Fruit fly (Drosophila melanogaster): ENCODE results near the gene CG11037.

Gene CG11037

dm6 chr3L:20929418-20929817, 31.8 kb downstream of the CG11037 start:
- TF ChIP-seq foxo (GFP tag; optimal IDR thresholded peaks at IDR 0.05) (no peak), Sp1 (GFP tag; optimal IDR thresholded peaks at IDR 0.05) (no peak), Hr83 (GFP tag; optimal IDR thresholded peaks at IDR 0.05; ENCODE audit: poor library complexity, severe bottlenecking) (no peak), jim (GFP tag; optimal IDR thresholded peaks at IDR 0.05) (no peak), CrebA (GFP tag; optimal IDR thresholded peaks at IDR 0.05; ENCODE audit: borderline replicate concordance) (no peak), fru (GFP tag; optimal IDR thresholded peaks at IDR 0.05) (no peak)

- TF ChIP-seq usp (GFP tag; optimal IDR thresholded peaks at IDR 0.05), result no peak
Measured at dm6 chr3L:20927526-20927925, 33.7 kb downstream of the CG11037 start, which contains the start of gene CG10589. Gene CG10589, plus strand, starts transcription at chr3L:20927826.

- no peak for TF ChIP-seq CG9705 (GFP tag; optimal IDR thresholded peaks at IDR 0.05)
- TF ChIP-seq pan (optimal IDR thresholded peaks at IDR 0.05), result no peak
- no peak for TF ChIP-seq sage (GFP tag; optimal IDR thresholded peaks at IDR 0.05)
- peak; percentile 34 for TF ChIP-seq ey (GFP tag; optimal IDR thresholded peaks at IDR 0.05)
- TF ChIP-seq woc (GFP tag; optimal IDR thresholded peaks at IDR 0.05), result peak; percentile 18
- TF ChIP-seq Hnf4 (GFP tag; optimal IDR thresholded peaks at IDR 0.05), result no peak
- TF ChIP-seq Mio (GFP tag; optimal IDR thresholded peaks at IDR 0.05), result no peak
- no peak for TF ChIP-seq Abd-B (GFP tag; optimal IDR thresholded peaks at IDR 0.05)
- no peak for TF ChIP-seq Dfd (GFP tag; optimal IDR thresholded peaks at IDR 0.05)
- TF ChIP-seq foxo (GFP tag; optimal IDR thresholded peaks at IDR 0.05), result peak in 1 of 2 experiments; percentile 30
- no peak for TF ChIP-seq CrebA (GFP tag; optimal IDR thresholded peaks at IDR 0.05; ENCODE audit: borderline replicate concordance)
- peak; percentile 6 for TF ChIP-seq fru (GFP tag; optimal IDR thresholded peaks at IDR 0.05)
- peak; percentile 30 for TF ChIP-seq rgr (GFP tag; optimal IDR thresholded peaks at IDR 0.05)
- no peak for TF ChIP-seq dmrt93B (GFP tag; optimal IDR thresholded peaks at IDR 0.05)
- TF ChIP-seq sv (GFP tag; optimal IDR thresholded peaks at IDR 0.05), result no peak
- TF ChIP-seq GATAd (GFP tag; optimal IDR thresholded peaks at IDR 0.05), result no peak
- no peak for TF ChIP-seq h (GFP tag; optimal IDR thresholded peaks at IDR 0.05)
- no peak for TF ChIP-seq jim (GFP tag; optimal IDR thresholded peaks at IDR 0.05)
- TF ChIP-seq dl (GFP tag; optimal IDR thresholded peaks at IDR 0.05; ENCODE audit: insufficient read depth in 1 of 2, partially characterized antibody in 2 of 2), result no peak
Measured at dm6 chr3L:20923030-20923591, 38.1 kb downstream of the CG11037 start.

dm6 chr3L:20922279-20922830, 38.8 kb downstream of the CG11037 start:
- no peak for TF ChIP-seq usp (GFP tag; optimal IDR thresholded peaks at IDR 0.05)
- TF ChIP-seq Abd-B (GFP tag; optimal IDR thresholded peaks at IDR 0.05), result no peak
- no peak for TF ChIP-seq N (GFP tag; optimal IDR thresholded peaks at IDR 0.05)
- TF ChIP-seq Vsx2 (GFP tag; optimal IDR thresholded peaks at IDR 0.05; ENCODE audit: partially characterized antibody), result no peak
- no peak for TF ChIP-seq dsf (GFP tag; optimal IDR thresholded peaks at IDR 0.05; ENCODE audit: borderline replicate concordance)
- TF ChIP-seq GATAd (GFP tag; optimal IDR thresholded peaks at IDR 0.05), result no peak
- no peak for TF ChIP-seq fru (GFP tag; optimal IDR thresholded peaks at IDR 0.05)
- no peak for TF ChIP-seq lola (GFP tag; optimal IDR thresholded peaks at IDR 0.05)
- TF ChIP-seq rgr (GFP tag; optimal IDR thresholded peaks at IDR 0.05), result no peak
- TF ChIP-seq Rel (GFP tag; optimal IDR thresholded peaks at IDR 0.05), result no peak
- no peak for TF ChIP-seq Rel (tag; optimal IDR thresholded peaks at IDR 0.05)

- TF ChIP-seq Dif (GFP tag; optimal IDR thresholded peaks at IDR 0.05; ENCODE audit: partially characterized antibody) (no peak), Hr78 (GFP tag; optimal IDR thresholded peaks at IDR 0.05) (no peak), tai (GFP tag; optimal IDR thresholded peaks at IDR 0.05) (no peak), CG9705 (GFP tag; optimal IDR thresholded peaks at IDR 0.05) (no peak), Abd-B (GFP tag; optimal IDR thresholded peaks at IDR 0.05) (no peak), Sp1 (GFP tag; optimal IDR thresholded peaks at IDR 0.05) (no peak), Dfd (GFP tag; optimal IDR thresholded peaks at IDR 0.05) (no peak), dsf (GFP tag; optimal IDR thresholded peaks at IDR 0.05; ENCODE audit: borderline replicate concordance) (no peak), rgr (GFP tag; optimal IDR thresholded peaks at IDR 0.05) (no peak), lola (GFP tag; optimal IDR thresholded peaks at IDR 0.05) (no peak), Hr83 (GFP tag; optimal IDR thresholded peaks at IDR 0.05; ENCODE audit: poor library complexity, severe bottlenecking) (no peak), ey (GFP tag; optimal IDR thresholded peaks at IDR 0.05) (no peak), HLH106 (tag; optimal IDR thresholded peaks at IDR 0.05) (no peak), dl (GFP tag; optimal IDR thresholded peaks at IDR 0.05; ENCODE audit: insufficient read depth in 1 of 2, partially characterized antibody in 2 of 2) (no peak), Jra (GFP tag; optimal IDR thresholded peaks at IDR 0.05) (no peak), OdsH (GFP tag; optimal IDR thresholded peaks at IDR 0.05) (no peak), brk (GFP tag; optimal IDR thresholded peaks at IDR 0.05) (no peak), Mio (GFP tag; optimal IDR thresholded peaks at IDR 0.05) (no peak), jim (GFP tag; optimal IDR thresholded peaks at IDR 0.05) (no peak)
Measured at dm6 chr3L:20921859-20922258, 39.3 kb downstream of the CG11037 start.

Data from whole organism, wandering third instar larva.